Fruit fly (Drosophila melanogaster) Kc167 (cell line): Measurements from ENCODE around the gene CG18273.

ENCODE experiments used
- Myc ChIP-seq: fragments of >200 bp; optimal IDR thresholded peaks from 2 replicates; lab custom pipeline; 2017; ENCODE audit warnings: missing external identifiers
- Sin3A ChIP-seq: fragments of >200 bp; optimal IDR thresholded peaks from 2 replicates; lab custom pipeline; 2018; ENCODE audit warnings: missing external identifiers
- h ChIP-seq: fragments of >200 bp; optimal IDR thresholded peaks from 3 replicates; lab custom pipeline; 2018; ENCODE audit warnings: missing external identifiers
- insv ChIP-seq: fragments of >200 bp; optimal IDR thresholded peaks from 3 replicates; lab custom pipeline; 2018; ENCODE audit warnings: missing external identifiers
- psq ChIP-seq: fragments of >200 bp; optimal IDR thresholded peaks from 2 replicates; lab custom pipeline; 2017; ENCODE audit warnings: missing external identifiers
- ttk ChIP-seq: sonication (Bioruptor generic); optimal IDR thresholded peaks from 2 replicates; lab custom pipeline; 2017; ENCODE audit warnings: missing external identifiers

CG18273 gene

dm6 chrX:512527-512926 lies 25.1 kb upstream of the CG18273 start:
- TF ChIP-seq ttk (lab: Kevin White, UChicago) = no peak
- no peak for TF ChIP-seq psq
- no peak for TF ChIP-seq Myc (lab: Kevin White, UChicago)
- TF ChIP-seq insv = no peak
- TF ChIP-seq Sin3A (lab: Kevin White, UChicago) = no peak
- TF ChIP-seq h = no peak

- TF ChIP-seq ttk (lab: Kevin White, UChicago) = no peak
- no peak for TF ChIP-seq h
- TF ChIP-seq Sin3A (lab: Kevin White, UChicago) = no peak
- no peak for TF ChIP-seq insv
- TF ChIP-seq Myc (lab: Kevin White, UChicago) = no peak
- no peak for TF ChIP-seq psq
Measured at dm6 chrX:510528-510927, 23.1 kb upstream of the CG18273 start.

dm6 chrX:509117-509516 lies 21.7 kb upstream of the CG18273 start, which contains the start of gene arg:
TSS of gene arg (plus strand) at chrX:509435.
- TF ChIP-seq ttk (lab: Kevin White, UChicago) (no peak), Sin3A (lab: Kevin White, UChicago) (no peak), psq (no peak), h (no peak), Myc (lab: Kevin White, UChicago) (no peak), insv (no peak)

- no peak for TF ChIP-seq Sin3A (lab: Kevin White, UChicago)
- TF ChIP-seq psq = no peak
- TF ChIP-seq insv = no peak
- no peak for TF ChIP-seq Myc (lab: Kevin White, UChicago)
- no peak for TF ChIP-seq ttk (lab: Kevin White, UChicago)
- no peak for TF ChIP-seq h
Measured at dm6 chrX:499589-500041, 12.2 kb upstream of the CG18273 start.

dm6 chrX:498924-499588 lies 11.7 kb upstream of the CG18273 start:
- TF ChIP-seq h (no peak), psq (no peak), insv (no peak), Myc (lab: Kevin White, UChicago) (no peak), ttk (lab: Kevin White, UChicago) (no peak), Sin3A (lab: Kevin White, UChicago) (no peak)

- TF ChIP-seq Myc (lab: Kevin White, UChicago) = no peak
- TF ChIP-seq ttk (lab: Kevin White, UChicago) = no peak
- no peak for TF ChIP-seq insv
- no peak for TF ChIP-seq Sin3A (lab: Kevin White, UChicago)
- no peak for TF ChIP-seq psq
- TF ChIP-seq h = no peak
Measured at dm6 chrX:498434-498833, 11.1 kb upstream of the CG18273 start.

- TF ChIP-seq psq = no peak
- TF ChIP-seq ttk (lab: Kevin White, UChicago) = no peak
- TF ChIP-seq Sin3A (lab: Kevin White, UChicago) = no peak
- no peak for TF ChIP-seq h
- no peak for TF ChIP-seq Myc (lab: Kevin White, UChicago)
Measured at dm6 chrX:497425-497824, 10.0 kb upstream of the CG18273 start.

dm6 chrX:496326-496725 lies 8.9 kb upstream of the CG18273 start, which contains the start of gene svr:
TSS of gene svr (plus strand) at chrX:496446.
- no peak for TF ChIP-seq Myc (lab: Kevin White, UChicago)
- TF ChIP-seq ttk (lab: Kevin White, UChicago) = no peak
- no peak for TF ChIP-seq insv
- no peak for TF ChIP-seq psq
- TF ChIP-seq h = no peak
- no peak for TF ChIP-seq Sin3A (lab: Kevin White, UChicago)

dm6 chrX:494607-495006 lies 7.2 kb upstream of the CG18273 start, which contains the start of gene CG17778:
TSS of gene CG17778 (plus strand) at chrX:494614.
- no peak for TF ChIP-seq Sin3A (lab: Kevin White, UChicago)
- no peak for TF ChIP-seq ttk (lab: Kevin White, UChicago)
- no peak for TF ChIP-seq h
- no peak for TF ChIP-seq psq
- no peak for TF ChIP-seq Myc (lab: Kevin White, UChicago)
- no peak for TF ChIP-seq insv

dm6 chrX:494191-494554 lies 6.8 kb upstream of the CG18273 start:
- TF ChIP-seq h = no peak
- TF ChIP-seq ttk (lab: Kevin White, UChicago) = no peak
- no peak for TF ChIP-seq Myc (lab: Kevin White, UChicago)
- no peak for TF ChIP-seq Sin3A (lab: Kevin White, UChicago)
- no peak for TF ChIP-seq psq

dm6 chrX:493445-494190 lies 6.2 kb upstream of the CG18273 start, which contains the start of gene CG17896:
TSS of gene CG17896 (minus strand) at chrX:493495.
- no peak for TF ChIP-seq insv
- TF ChIP-seq Sin3A (lab: Kevin White, UChicago) = no peak
- no peak for TF ChIP-seq ttk (lab: Kevin White, UChicago)
- TF ChIP-seq Myc (lab: Kevin White, UChicago) = no peak
- no peak for TF ChIP-seq h
- TF ChIP-seq psq = no peak

dm6 chrX:492701-493299 lies 5.4 kb upstream of the CG18273 start:
- TF ChIP-seq ttk (lab: Kevin White, UChicago) (no peak), psq (no peak), insv (no peak), h (no peak), Myc (lab: Kevin White, UChicago) (no peak)
